Worm (Caenorhabditis elegans): Measurements from ENCODE around the gene frpr-9.

The frpr-9 gene

ce11 chrV:11002434-11002833 lies 10.5 kb downstream of the frpr-9 start, which contains the start of gene F53B7.4:
TSS of gene F53B7.4 (minus strand) at chrV:11002534.
- TF ChIP-seq pes-1 (GFP tag; IDR thresholded peaks at IDR 0.05): no peak
- no peak for TF ChIP-seq hmg-4 (GFP tag; optimal IDR thresholded peaks at IDR 0.05)
- no peak for TF ChIP-seq F13C5.2 (tag; optimal IDR thresholded peaks at IDR 0.05)
- TF ChIP-seq hmbx-1 (tag; optimal IDR thresholded peaks at IDR 0.05): no peak
- no peak for TF ChIP-seq aly-1 (tag; optimal IDR thresholded peaks at IDR 0.05)
- no peak for TF ChIP-seq B0310.2 (tag; optimal IDR thresholded peaks at IDR 0.05)
- no peak for TF ChIP-seq ceh-36 (tag; optimal IDR thresholded peaks at IDR 0.05)

DNA sequence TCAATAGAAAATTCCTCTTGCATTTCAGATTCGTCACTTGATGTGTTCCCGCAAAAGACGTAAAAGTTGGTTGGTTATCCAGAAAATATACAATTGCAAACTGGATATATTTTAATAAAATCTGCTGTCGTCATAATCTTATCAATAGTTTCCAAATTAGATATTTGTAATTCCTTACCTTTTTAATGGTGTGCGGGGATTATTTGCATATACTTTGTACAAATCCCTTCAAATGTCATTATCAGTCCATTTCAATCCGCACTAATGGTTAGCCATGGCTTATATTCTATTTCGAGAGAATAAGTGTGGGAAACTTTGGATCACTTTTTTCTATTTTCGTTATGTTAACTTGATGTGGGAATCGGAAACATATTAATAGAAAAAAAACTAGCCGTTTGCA lies 12.2 kb downstream of the frpr-9 start:
- TF ChIP-seq sea-1 (GFP tag; conservative IDR thresholded peaks at IDR 0.05) (no peak), hmg-4 (GFP tag; optimal IDR thresholded peaks at IDR 0.05) (no peak), B0310.2 (tag; optimal IDR thresholded peaks at IDR 0.05) (no peak), ceh-36 (tag; optimal IDR thresholded peaks at IDR 0.05) (no peak), tbx-11 (GFP tag; IDR thresholded peaks at IDR 0.05) (no peak), hnd-1 (tag; optimal IDR thresholded peaks at IDR 0.05) (no peak), hmbx-1 (tag; optimal IDR thresholded peaks at IDR 0.05) (no peak), ama-1 (optimal IDR thresholded peaks at IDR 0.05) (no peak), scrt-1 (GFP tag; IDR thresholded peaks at IDR 0.05) (no peak), ets-7 (tag; optimal IDR thresholded peaks at IDR 0.05) (no peak)

- TF ChIP-seq F13C5.2 (tag; optimal IDR thresholded peaks at IDR 0.05): no peak
- TF ChIP-seq scrt-1 (GFP tag; IDR thresholded peaks at IDR 0.05): no peak
- no peak for TF ChIP-seq ceh-36 (tag; optimal IDR thresholded peaks at IDR 0.05)
- TF ChIP-seq ceh-13 (GFP tag; optimal IDR thresholded peaks at IDR 0.05): no peak
- TF ChIP-seq ets-7 (tag; optimal IDR thresholded peaks at IDR 0.05): no peak
- no peak for TF ChIP-seq pes-1 (GFP tag; IDR thresholded peaks at IDR 0.05)
Observed at ce11 chrV:11007651-11008050, 15.8 kb downstream of the frpr-9 start.

DNA sequence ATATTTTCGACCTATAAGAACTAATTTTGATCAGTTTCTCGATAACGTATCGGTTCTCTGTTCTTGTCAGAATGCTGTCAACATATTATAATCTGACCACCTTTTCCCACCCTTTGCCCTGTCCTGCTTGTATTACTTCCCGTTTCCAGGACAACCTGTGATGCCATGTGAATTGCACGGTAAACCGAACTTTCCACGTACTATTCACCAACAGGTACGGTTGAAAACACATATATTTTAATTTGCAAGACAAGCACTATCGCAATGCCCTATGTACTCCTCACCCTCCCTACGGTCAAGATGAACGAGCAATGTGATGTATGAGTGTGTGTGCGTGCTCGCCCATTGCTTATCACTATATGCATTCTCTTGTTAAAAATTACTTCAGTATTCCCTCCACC lies 17.2 kb downstream of the frpr-9 start:
- no peak for TF ChIP-seq aly-1 (tag; optimal IDR thresholded peaks at IDR 0.05)
- no peak for TF ChIP-seq ceh-36 (tag; optimal IDR thresholded peaks at IDR 0.05)
- TF ChIP-seq scrt-1 (GFP tag; IDR thresholded peaks at IDR 0.05): no peak
- TF ChIP-seq hnd-1 (tag; optimal IDR thresholded peaks at IDR 0.05): no peak
- TF ChIP-seq flt-1 (GFP tag; IDR thresholded peaks at IDR 0.05): no peak
- TF ChIP-seq tra-4 (tag; optimal IDR thresholded peaks at IDR 0.05): no peak
- no peak for TF ChIP-seq pes-1 (GFP tag; IDR thresholded peaks at IDR 0.05)
- TF ChIP-seq sea-1 (GFP tag; conservative IDR thresholded peaks at IDR 0.05): no peak
- no peak for TF ChIP-seq F13C5.2 (tag; optimal IDR thresholded peaks at IDR 0.05)
- TF ChIP-seq ceh-13 (GFP tag; optimal IDR thresholded peaks at IDR 0.05): no peak
- TF ChIP-seq tbx-37 (GFP tag; conservative IDR thresholded peaks at IDR 0.05): no peak
- no peak for TF ChIP-seq ets-7 (tag; optimal IDR thresholded peaks at IDR 0.05)

- TF ChIP-seq hnd-1 (tag; optimal IDR thresholded peaks at IDR 0.05) (no peak), scrt-1 (GFP tag; IDR thresholded peaks at IDR 0.05) (no peak), aly-1 (tag; optimal IDR thresholded peaks at IDR 0.05) (no peak), ceh-36 (tag; optimal IDR thresholded peaks at IDR 0.05) (no peak), tra-4 (tag; optimal IDR thresholded peaks at IDR 0.05) (no peak)
Observed at ce11 chrV:11010768-11011167, 18.9 kb downstream of the frpr-9 start.

DNA sequence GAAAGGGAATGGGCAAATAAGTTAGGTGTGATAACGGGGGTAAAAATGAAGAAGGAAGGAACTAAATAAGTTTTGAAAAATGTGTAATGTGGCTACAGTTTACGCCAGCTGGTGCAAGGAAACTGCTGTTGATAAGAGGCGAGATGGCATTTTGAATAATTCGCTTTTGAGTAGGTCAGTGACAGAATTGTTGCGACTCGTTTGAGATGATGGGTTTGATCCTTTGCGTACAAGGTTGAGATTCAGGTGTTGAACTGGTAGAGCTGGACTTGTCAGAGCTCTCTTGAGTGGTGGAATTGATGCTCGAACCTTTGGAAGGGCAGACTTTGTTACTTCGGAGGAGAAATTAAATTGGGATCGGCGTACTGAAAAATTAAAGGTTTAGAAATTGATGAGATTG lies 19.9 kb downstream of the frpr-9 start:
- no peak for TF ChIP-seq tra-4 (tag; optimal IDR thresholded peaks at IDR 0.05)
- TF ChIP-seq F13C5.2 (tag; optimal IDR thresholded peaks at IDR 0.05): no peak
- no peak for TF ChIP-seq ceh-36 (tag; optimal IDR thresholded peaks at IDR 0.05)
- TF ChIP-seq pes-1 (GFP tag; IDR thresholded peaks at IDR 0.05): no peak
- no peak for TF ChIP-seq ama-1 (optimal IDR thresholded peaks at IDR 0.05)
- no peak for TF ChIP-seq B0310.2 (tag; optimal IDR thresholded peaks at IDR 0.05)
- TF ChIP-seq scrt-1 (GFP tag; IDR thresholded peaks at IDR 0.05): no peak
- TF ChIP-seq flt-1 (GFP tag; IDR thresholded peaks at IDR 0.05): no peak
- TF ChIP-seq hmbx-1 (tag; optimal IDR thresholded peaks at IDR 0.05): no peak
- TF ChIP-seq tbx-11 (GFP tag; IDR thresholded peaks at IDR 0.05): no peak
- TF ChIP-seq ceh-13 (GFP tag; optimal IDR thresholded peaks at IDR 0.05): no peak
- TF ChIP-seq hmg-4 (GFP tag; optimal IDR thresholded peaks at IDR 0.05): no peak
- no peak for TF ChIP-seq tbx-37 (GFP tag; conservative IDR thresholded peaks at IDR 0.05)
- TF ChIP-seq hnd-1 (tag; optimal IDR thresholded peaks at IDR 0.05): no peak
- TF ChIP-seq sea-1 (GFP tag; conservative IDR thresholded peaks at IDR 0.05): no peak
- TF ChIP-seq aly-1 (tag; optimal IDR thresholded peaks at IDR 0.05): no peak

ce11 chrV:11012419-11012818 lies 20.5 kb downstream of the frpr-9 start, which contains the start of gene C13G3.1:
TSS of gene C13G3.1 (minus strand) at chrV:11012465.
- TF ChIP-seq scrt-1 (GFP tag; IDR thresholded peaks at IDR 0.05): no peak
- no peak for TF ChIP-seq F13C5.2 (tag; optimal IDR thresholded peaks at IDR 0.05)

- TF ChIP-seq ceh-13 (GFP tag; optimal IDR thresholded peaks at IDR 0.05) (no peak), B0310.2 (tag; optimal IDR thresholded peaks at IDR 0.05) (no peak), sea-1 (GFP tag; conservative IDR thresholded peaks at IDR 0.05) (no peak), ets-7 (tag; optimal IDR thresholded peaks at IDR 0.05) (no peak), F13C5.2 (tag; optimal IDR thresholded peaks at IDR 0.05) (no peak), hmbx-1 (tag; optimal IDR thresholded peaks at IDR 0.05) (no peak), tbx-11 (GFP tag; IDR thresholded peaks at IDR 0.05) (no peak), tra-4 (tag; optimal IDR thresholded peaks at IDR 0.05) (no peak)
Observed at ce11 chrV:11013179-11013578, 21.3 kb downstream of the frpr-9 start.

DNA sequence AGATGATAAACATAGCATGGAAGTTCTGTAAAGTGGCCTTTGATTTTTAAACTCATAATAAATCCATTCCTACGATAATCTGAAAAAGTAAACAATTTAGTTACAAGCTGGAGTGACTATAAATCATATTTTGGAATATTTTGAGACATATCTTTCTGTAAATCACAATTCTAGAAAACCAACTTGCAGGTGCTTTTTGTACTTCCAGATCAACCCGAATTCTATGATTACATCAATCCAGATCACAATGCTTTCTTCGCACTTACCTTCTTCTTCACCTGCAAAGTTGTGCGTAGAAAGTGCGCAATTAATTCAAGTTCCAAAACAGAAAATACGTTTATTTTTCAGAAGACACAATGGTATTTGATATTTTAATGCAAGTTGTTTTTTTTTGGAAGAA lies 22.9 kb downstream of the frpr-9 start:
- no peak for TF ChIP-seq pes-1 (GFP tag; IDR thresholded peaks at IDR 0.05)
- no peak for TF ChIP-seq ama-1 (optimal IDR thresholded peaks at IDR 0.05)
- no peak for TF ChIP-seq tra-4 (tag; optimal IDR thresholded peaks at IDR 0.05)
- TF ChIP-seq tbx-37 (GFP tag; conservative IDR thresholded peaks at IDR 0.05): no peak
- TF ChIP-seq ceh-13 (GFP tag; optimal IDR thresholded peaks at IDR 0.05): no peak
- no peak for TF ChIP-seq sea-1 (GFP tag; conservative IDR thresholded peaks at IDR 0.05)
- TF ChIP-seq tbx-11 (GFP tag; IDR thresholded peaks at IDR 0.05): no peak
- no peak for TF ChIP-seq ceh-36 (tag; optimal IDR thresholded peaks at IDR 0.05)
- no peak for TF ChIP-seq hmg-4 (GFP tag; optimal IDR thresholded peaks at IDR 0.05)
- no peak for TF ChIP-seq aly-1 (tag; optimal IDR thresholded peaks at IDR 0.05)
- TF ChIP-seq scrt-1 (GFP tag; IDR thresholded peaks at IDR 0.05): no peak
- TF ChIP-seq B0310.2 (tag; optimal IDR thresholded peaks at IDR 0.05): no peak
- TF ChIP-seq hnd-1 (tag; optimal IDR thresholded peaks at IDR 0.05): no peak
